Worm (Caenorhabditis elegans) whole organism, young adult: ENCODE results near the gene R04A9.9.

Experiments
- F55B11.4 ChIP-seq: sonication (generic microtip); optimal IDR thresholded peaks from 2 replicates; lab custom pipeline; 2016; ENCODE audit warnings: missing compliant biosample characterization, missing genetic modification characterization, borderline replicate concordance; ENCODE audit not compliant: insufficient read depth
- Y53G8AR.9 ChIP-seq: fragments of 200-800 bp; sonication (Bioruptor generic); conservative IDR thresholded peaks from 2 replicates; pipeline ENCODE4 v1.3.6; 2022; ENCODE audit warnings: missing genetic modification reagents, missing genetic modification characterization, missing compliant biosample characterization
- aptf-2 ChIP-seq: fragments of 200-800 bp; sonication (Bioruptor generic); conservative IDR thresholded peaks from 2 replicates; pipeline ENCODE4 v1.3.6; 2022; ENCODE audit warnings: missing genetic modification reagents, missing genetic modification characterization, missing compliant biosample characterization
- cebp-2 ChIP-seq: fragments of 200-800 bp; sonication (Bioruptor generic); IDR thresholded peaks from 2 replicates; pipeline ENCODE4 v1.3.6; 2022; ENCODE audit warnings: missing genetic modification characterization, missing compliant biosample characterization
- dpl-1 ChIP-seq: fragments of 150-350 bp; optimal IDR thresholded peaks from 2 replicates; lab custom pipeline; 2014; ENCODE audit warnings: missing biosample characterization, missing genetic modification reagents, missing genetic modification characterization
- madf-10 ChIP-seq: sonication (generic microtip); optimal IDR thresholded peaks from 2 replicates; lab custom pipeline; 2016; ENCODE audit warnings: mild to moderate bottlenecking, missing genetic modification characterization, missing compliant biosample characterization
- mxl-1 ChIP-seq: sonication (generic microtip); optimal IDR thresholded peaks from 2 replicates; lab custom pipeline; 2016; ENCODE audit warnings: missing genetic modification characterization, missing compliant biosample characterization
- pha-4 ChIP-seq: fragments of 150-350 bp; sonication (generic microtip); optimal IDR thresholded peaks from 2 replicates; lab custom pipeline; 2014; ENCODE audit warnings: missing biosample characterization, missing genetic modification reagents, missing genetic modification characterization
- snpc-1.1 ChIP-seq: sonication (generic microtip); optimal IDR thresholded peaks from 2 replicates; lab custom pipeline; 2017; ENCODE audit warnings: missing genetic modification characterization, mild to moderate bottlenecking, missing compliant biosample characterization, antibody characterized with exemption, moderate library complexity, missing genotype, missing genetic modification reagents; ENCODE audit not compliant: insufficient read depth
- sptf-2 ChIP-seq: fragments of 200-800 bp; sonication (Bioruptor generic); optimal IDR thresholded peaks from 2 replicates; lab custom pipeline; 2018; ENCODE audit warnings: mild to moderate bottlenecking, missing genetic modification characterization, missing compliant biosample characterization

ce11 chrX:399535-399934 lies 9.2 kb upstream of the R04A9.9 start:
- TF ChIP-seq pha-4, result no peak
- TF ChIP-seq dpl-1, result no peak
- no peak for TF ChIP-seq sptf-2 (GFP tag; lab: Kevin White, UChicago)
- no peak for TF ChIP-seq madf-10
- TF ChIP-seq mxl-1, result no peak
- no peak for TF ChIP-seq aptf-2 (GFP tag; lab: Robert Waterston, UW)
- no peak for TF ChIP-seq snpc-1.1 (tag; lab: Kevin White, UChicago)
- TF ChIP-seq cebp-2 (GFP tag; lab: Robert Waterston, UW), result no peak
- TF ChIP-seq F55B11.4 (tag; lab: Kevin White, UChicago), result no peak
- no peak for TF ChIP-seq Y53G8AR.9 (GFP tag; lab: Robert Waterston, UW)
